Worm (Caenorhabditis elegans) whole organism, L2 larva: ENCODE data around the gene C25A11.2.
A peak's percentile ranks its signal among the peaks of the same experiment; 100 is the strongest.

ENCODE experiments used
- C34F6.9 ChIP-seq: fragments of 150-350 bp; optimal IDR thresholded peaks from 2 replicates; lab custom pipeline; 2014; ENCODE audit warnings: missing biosample characterization, missing genetic modification characterization
- F13H6.1 ChIP-seq: sonication (generic microtip); optimal IDR thresholded peaks from 2 replicates; lab custom pipeline; 2016; ENCODE audit warnings: missing genetic modification characterization, missing compliant biosample characterization
- ZK546.5 ChIP-seq: sonication (generic microtip); optimal IDR thresholded peaks from 2 replicates; lab custom pipeline; 2017; ENCODE audit warnings: missing biosample characterization, missing genetic modification characterization
- alr-1 ChIP-seq: fragments of 150-350 bp; optimal IDR thresholded peaks from 2 replicates; lab custom pipeline; 2014; ENCODE audit warnings: missing biosample characterization, missing genetic modification characterization
- blmp-1 ChIP-seq: sonication (generic microtip); optimal IDR thresholded peaks from 2 replicates; lab custom pipeline; 2017; ENCODE audit warnings: missing genetic modification characterization, mild to moderate bottlenecking, missing compliant biosample characterization, antibody characterized with exemption, moderate library complexity; ENCODE audit not compliant: insufficient read depth
- ceh-16 ChIP-seq: fragments of 150-350 bp; optimal IDR thresholded peaks from 2 replicates; lab custom pipeline; 2014; ENCODE audit warnings: missing biosample characterization, missing genetic modification characterization
- crh-2 ChIP-seq: sonication (generic microtip); optimal IDR thresholded peaks from 2 replicates; lab custom pipeline; 2017; ENCODE audit warnings: missing biosample characterization, missing genetic modification characterization
- egl-27 ChIP-seq: sonication (generic microtip); optimal IDR thresholded peaks from 3 replicates; lab custom pipeline; 2017; ENCODE audit warnings: missing biosample characterization, missing genetic modification reagents, missing genetic modification characterization
- elt-1 ChIP-seq: fragments of 150-350 bp; optimal IDR thresholded peaks from 2 replicates; lab custom pipeline; 2014; ENCODE audit warnings: missing biosample characterization, missing genetic modification characterization
- elt-3 ChIP-seq: sonication (generic microtip); optimal IDR thresholded peaks from 2 replicates; lab custom pipeline; 2017; ENCODE audit warnings: missing biosample characterization, missing genetic modification characterization
- mab-5 ChIP-seq: fragments of 150-350 bp; optimal IDR thresholded peaks from 2 replicates; lab custom pipeline; 2014; ENCODE audit warnings: missing biosample characterization, missing genetic modification characterization
- nhr-10 ChIP-seq: sonication (generic microtip); optimal IDR thresholded peaks from 2 replicates; lab custom pipeline; 2017; ENCODE audit warnings: missing biosample characterization, missing genetic modification characterization
- nhr-11 ChIP-seq: fragments of 150-350 bp; optimal IDR thresholded peaks from 2 replicates; lab custom pipeline; 2014; ENCODE audit warnings: missing biosample characterization, missing genetic modification characterization
- nhr-12 ChIP-seq: fragments of 150-350 bp; optimal IDR thresholded peaks from 2 replicates; lab custom pipeline; 2014; ENCODE audit warnings: missing biosample characterization, missing genetic modification characterization
- nhr-129 ChIP-seq: fragments of 150-350 bp; optimal IDR thresholded peaks from 2 replicates; lab custom pipeline; 2014; ENCODE audit warnings: missing biosample characterization, missing genetic modification characterization
- nhr-21 ChIP-seq: fragments of 150-350 bp; optimal IDR thresholded peaks from 2 replicates; lab custom pipeline; 2014; ENCODE audit warnings: missing biosample characterization, missing genetic modification characterization
- nhr-77 ChIP-seq: fragments of 150-350 bp; optimal IDR thresholded peaks from 2 replicates; lab custom pipeline; 2014; ENCODE audit warnings: missing biosample characterization, missing genetic modification characterization
- sem-4 ChIP-seq: fragments of 150-350 bp; optimal IDR thresholded peaks from 2 replicates; lab custom pipeline; 2014; ENCODE audit warnings: missing biosample characterization, missing genetic modification reagents, missing genetic modification characterization
- sma-3 ChIP-seq: sonication (generic microtip); optimal IDR thresholded peaks from 2 replicates; lab custom pipeline; 2016; ENCODE audit warnings: missing genetic modification reagents, missing genetic modification characterization, missing compliant biosample characterization
- sma-9 ChIP-seq, 2 experiments: fragments of 150-350 bp in 1 of 2; sonication (generic microtip) in 1 of 2; optimal IDR thresholded peaks; 2 replicates each; lab custom pipeline; 2014 to 2016; ENCODE audit warnings: missing genetic modification characterization in 2 of 2, mild to moderate bottlenecking in 1 of 2, missing biosample characterization in 1 of 2, missing compliant biosample characterization in 1 of 2, missing genetic modification reagents in 1 of 2, moderate library complexity in 1 of 2
- unc-55 ChIP-seq: fragments of 150-350 bp; sonication (generic microtip); optimal IDR thresholded peaks from 3 replicates; lab custom pipeline; 2014; ENCODE audit warnings: missing biosample characterization, missing genetic modification reagents, missing genetic modification characterization
- ztf-11 ChIP-seq: sonication (generic microtip); optimal IDR thresholded peaks from 2 replicates; lab custom pipeline; 2017; ENCODE audit warnings: missing biosample characterization, missing genetic modification characterization
- ztf-4 ChIP-seq: fragments of 150-350 bp; optimal IDR thresholded peaks from 2 replicates; lab custom pipeline; 2014; ENCODE audit warnings: missing biosample characterization, missing genetic modification characterization

C25A11.2 gene

ce11 chrX:9161253-9161904, 47.5 kb downstream of the C25A11.2 start:
- peak; percentile 71 for TF ChIP-seq nhr-129 (tag; lab: Kevin White, UChicago)
- no peak for TF ChIP-seq nhr-12 (tag; lab: Kevin White, UChicago)
- peak; percentile 67 for TF ChIP-seq F13H6.1
- TF ChIP-seq sma-9 (GFP tag; optimal IDR thresholded peaks at IDR 0.05; lab: Kevin White, UChicago) = peak; percentile 52
- no peak for TF ChIP-seq sma-9 (tag; optimal IDR thresholded peaks at IDR 0.05; lab: Kevin White, UChicago)
- peak; percentile 23 for TF ChIP-seq sem-4 (tag; lab: Kevin White, UChicago)

- TF ChIP-seq elt-1 = no peak
- TF ChIP-seq nhr-77 (tag; lab: Kevin White, UChicago) = no peak
- no peak for TF ChIP-seq ztf-4 (tag; lab: Kevin White, UChicago)
- TF ChIP-seq mab-5 (tag; lab: Kevin White, UChicago) = no peak
- TF ChIP-seq nhr-10 (tag; lab: Kevin White, UChicago) = no peak
- no peak for TF ChIP-seq blmp-1 (tag; lab: Kevin White, UChicago)
- TF ChIP-seq ztf-11 (tag; lab: Kevin White, UChicago) = no peak
- no peak for TF ChIP-seq crh-2 (tag; lab: Kevin White, UChicago)
- no peak for TF ChIP-seq elt-3 (tag; lab: Kevin White, UChicago)
- TF ChIP-seq nhr-21 = no peak
- no peak for TF ChIP-seq unc-55
- TF ChIP-seq egl-27 (tag; lab: Kevin White, UChicago) = no peak
- TF ChIP-seq nhr-11 (tag; lab: Kevin White, UChicago) = no peak
- TF ChIP-seq alr-1 = no peak
- no peak for TF ChIP-seq C34F6.9 (tag; lab: Kevin White, UChicago)
- no peak for TF ChIP-seq ZK546.5 (tag; lab: Kevin White, UChicago)
- no peak for TF ChIP-seq ceh-16
- no peak for TF ChIP-seq sma-3 (GFP tag; lab: Kevin White, UChicago)
- TF ChIP-seq, all 48 proteins: peak for 0
Measured at ce11 chrX:9162864-9163263, 49.0 kb downstream of the C25A11.2 start, which contains the start of gene tsp-11. TSS of gene tsp-11 (plus strand) at chrX:9163164.
